Worm (Caenorhabditis elegans): ENCODE results near the gene Y45F3A.9.

- no peak for TF ChIP-seq snpc-4 (tag; optimal IDR thresholded peaks at IDR 0.05)
- no peak for TF ChIP-seq lsy-2 (tag; optimal IDR thresholded peaks at IDR 0.05)
- TF ChIP-seq nhr-111 (GFP tag; optimal IDR thresholded peaks at IDR 0.05) = no peak
- TF ChIP-seq daf-8 (GFP tag; IDR thresholded peaks at IDR 0.05) = no peak
- no peak for TF ChIP-seq attf-4 (tag; optimal IDR thresholded peaks at IDR 0.05)
- no peak for TF ChIP-seq nhr-237 (tag; optimal IDR thresholded peaks at IDR 0.05)
- no peak for TF ChIP-seq duxl-1 (tag; optimal IDR thresholded peaks at IDR 0.05; ENCODE audit: poor library complexity)
- TF ChIP-seq ctbp-1 (GFP tag; IDR thresholded peaks at IDR 0.05) = no peak
These were observed at the start of gene Y45F3A.9 for ce11 chrIII:10595066-10595465.

Measured in whole organism, L4 larva.